Fruit fly (Drosophila melanogaster): ENCODE measurements around the gene spn-F.

Gene spn-F

DNA sequence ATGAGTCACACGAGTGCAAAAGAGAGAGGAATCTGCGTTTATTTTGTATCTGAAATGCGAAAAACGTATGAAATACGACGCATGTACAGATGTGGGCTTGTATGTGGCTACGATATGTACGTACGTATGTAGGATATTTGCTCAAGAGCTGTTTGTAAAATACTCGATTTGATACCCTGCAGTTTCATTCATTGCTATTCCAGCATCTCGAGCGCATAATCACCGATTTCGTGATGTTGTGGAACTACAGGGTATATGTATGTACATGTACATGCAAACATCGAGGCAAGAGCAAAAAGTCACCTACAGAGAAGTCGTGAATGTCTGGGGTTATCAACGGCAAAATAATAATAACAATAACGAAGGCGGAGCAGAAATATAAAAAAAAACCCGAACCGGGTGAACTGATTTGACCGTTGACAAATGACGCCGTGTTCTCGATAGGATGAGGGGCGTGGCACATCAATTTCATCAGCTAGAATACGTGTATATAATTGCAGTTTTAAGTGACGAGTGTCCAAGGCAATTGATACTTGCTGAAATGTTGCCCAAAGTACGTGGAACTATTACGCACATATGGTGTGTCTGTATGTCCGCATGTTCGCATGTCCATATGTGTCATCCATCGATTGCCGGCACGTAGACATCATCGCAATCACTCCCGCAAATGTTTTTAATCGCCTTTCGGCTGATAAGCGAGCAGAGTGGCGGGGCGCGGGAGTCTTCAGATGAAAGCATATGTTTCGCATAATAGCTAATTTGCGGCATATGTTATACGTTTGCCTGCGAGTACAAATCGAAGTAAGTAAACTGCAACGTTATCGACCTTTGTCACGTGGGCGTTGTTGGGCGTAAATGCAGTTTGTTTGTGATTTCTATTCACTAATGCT, 30.7 kb upstream of the spn-F start:
- TF ChIP-seq cic (GFP tag; optimal IDR thresholded peaks at IDR 0.05), result peak; percentile 72
- no peak for TF ChIP-seq CG7101 (tag; optimal IDR thresholded peaks at IDR 0.05)

DNA sequence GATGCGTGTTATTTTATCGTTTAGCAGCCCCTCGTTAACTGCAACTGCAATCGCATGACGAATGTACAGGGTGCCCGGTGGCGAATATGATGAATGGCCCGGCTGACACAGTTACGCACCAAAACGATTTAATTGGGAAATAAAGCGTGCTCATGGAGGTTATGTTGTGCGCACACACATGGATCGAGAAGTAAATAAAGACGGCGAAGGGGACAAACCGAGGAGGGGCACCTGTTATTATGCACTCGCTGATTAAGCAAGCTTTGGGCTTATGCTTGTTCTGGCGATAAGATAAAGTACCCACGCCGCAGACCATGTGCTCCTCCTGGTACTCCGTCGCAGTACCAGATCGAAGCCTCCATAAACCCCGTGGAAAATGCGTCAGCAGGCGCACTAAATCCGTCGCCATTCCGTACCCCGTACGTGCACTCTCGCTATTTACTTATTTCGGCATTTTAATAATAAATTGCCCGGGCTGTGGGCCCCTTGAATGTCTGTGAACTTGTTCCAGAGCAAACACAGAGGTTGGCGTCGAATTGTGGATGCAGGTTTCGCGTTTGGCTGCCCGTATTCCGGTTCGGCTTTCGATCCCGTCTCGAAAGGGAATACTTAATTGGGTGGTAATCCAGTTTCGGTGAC, 29.8 kb upstream of the spn-F start:
- TF ChIP-seq CG7101 (tag; optimal IDR thresholded peaks at IDR 0.05), result peak; percentile 70
- TF ChIP-seq CG5204 (GFP tag; optimal IDR thresholded peaks at IDR 0.05), result no peak
- peak; percentile 5 for TF ChIP-seq Crg-1 (GFP tag; optimal IDR thresholded peaks at IDR 0.05)
- peak; percentile 53 for TF ChIP-seq CG33017 (tag; optimal IDR thresholded peaks at IDR 0.05)
- TF ChIP-seq pad (GFP tag; optimal IDR thresholded peaks at IDR 0.05), result peak; percentile 2
- peak; percentile 8 for TF ChIP-seq Hr96 (GFP tag; optimal IDR thresholded peaks at IDR 0.05)
- TF ChIP-seq Mnt (GFP tag; optimal IDR thresholded peaks at IDR 0.05), result peak; percentile 81
- TF ChIP-seq tj (GFP tag; optimal IDR thresholded peaks at IDR 0.05), result peak; percentile 12
- TF ChIP-seq cic (GFP tag; optimal IDR thresholded peaks at IDR 0.05), result no peak
- TF ChIP-seq cnc (optimal IDR thresholded peaks at IDR 0.05), result no peak
- peak; percentile 34 for TF ChIP-seq CG14711 (tag; optimal IDR thresholded peaks at IDR 0.05)
- peak; percentile 1 for TF ChIP-seq CG12768 (GFP tag; optimal IDR thresholded peaks at IDR 0.05)
- TF ChIP-seq CG11617 (GFP tag; optimal IDR thresholded peaks at IDR 0.05), result peak; percentile 64

DNA sequence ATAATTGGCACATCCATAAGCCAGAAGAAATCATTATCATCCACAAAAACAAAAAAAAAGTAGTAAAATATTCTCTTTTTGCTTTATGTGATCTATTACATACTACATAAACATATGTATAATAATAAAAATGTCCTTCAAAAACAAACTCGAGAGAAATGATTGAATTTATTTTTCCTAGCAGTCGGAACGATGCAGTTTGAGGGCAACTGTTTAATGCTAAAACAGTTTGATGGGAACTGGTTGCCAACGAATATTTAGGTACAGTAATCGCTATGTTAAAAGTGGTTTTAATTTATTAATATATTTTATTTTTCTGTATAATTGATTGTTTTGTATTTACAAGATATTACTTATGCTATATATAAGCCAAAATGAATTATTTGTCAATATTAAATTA, 23.8 kb upstream of the spn-F start:
- TF ChIP-seq CG1620 (GFP tag; optimal IDR thresholded peaks at IDR 0.05) (no peak), CG11617 (GFP tag; optimal IDR thresholded peaks at IDR 0.05) (no peak), cic (GFP tag; optimal IDR thresholded peaks at IDR 0.05) (no peak), CG14711 (tag; optimal IDR thresholded peaks at IDR 0.05) (no peak), Mnt (GFP tag; optimal IDR thresholded peaks at IDR 0.05) (no peak), CG33017 (tag; optimal IDR thresholded peaks at IDR 0.05) (no peak), cnc (optimal IDR thresholded peaks at IDR 0.05) (no peak), tj (GFP tag; optimal IDR thresholded peaks at IDR 0.05) (no peak), CG7101 (tag; optimal IDR thresholded peaks at IDR 0.05) (no peak), CG7045 (GFP tag; optimal IDR thresholded peaks at IDR 0.05) (no peak), Clk (GFP tag; optimal IDR thresholded peaks at IDR 0.05) (no peak), toe (GFP tag; optimal IDR thresholded peaks at IDR 0.05) (no peak), CG12768 (GFP tag; optimal IDR thresholded peaks at IDR 0.05) (no peak), ovo (GFP tag; optimal IDR thresholded peaks at IDR 0.05) (no peak), pad (GFP tag; optimal IDR thresholded peaks at IDR 0.05) (no peak), Crg-1 (GFP tag; optimal IDR thresholded peaks at IDR 0.05) (no peak), bab1 (GFP tag; optimal IDR thresholded peaks at IDR 0.05) (no peak), kay (GFP tag; ENCODE audit: borderline replicate concordance) (no peak), Hr96 (GFP tag; optimal IDR thresholded peaks at IDR 0.05) (no peak)

DNA sequence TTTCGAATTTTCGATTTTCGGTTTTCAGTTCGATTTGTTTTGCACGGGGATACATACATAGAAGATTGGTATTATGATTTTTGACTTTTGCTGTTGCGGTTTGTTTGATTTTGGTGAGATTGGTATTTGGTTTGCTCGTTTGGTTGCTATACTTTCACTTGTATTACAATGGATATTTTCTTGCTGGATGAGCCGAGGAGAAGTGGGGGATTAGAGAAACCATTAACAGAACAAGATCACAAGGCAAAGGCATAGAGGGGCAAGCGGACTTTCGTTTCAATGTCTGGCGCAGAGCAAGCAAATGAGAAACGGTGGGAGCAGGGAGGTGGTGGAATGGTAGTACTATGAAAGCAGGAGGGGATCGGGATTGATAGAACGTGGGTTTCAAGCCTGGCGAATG, 22.7 kb upstream of the spn-F start, which contains the start of gene CG15563:
Gene CG15563, minus strand, starts transcription at position 101 of the 400 bp plus-strand sequence.
- no peak for TF ChIP-seq CG7101 (tag; optimal IDR thresholded peaks at IDR 0.05)
- no peak for TF ChIP-seq CG7045 (GFP tag; optimal IDR thresholded peaks at IDR 0.05)
- TF ChIP-seq tj (GFP tag; optimal IDR thresholded peaks at IDR 0.05), result no peak
- no peak for TF ChIP-seq Mnt (GFP tag; optimal IDR thresholded peaks at IDR 0.05)
- TF ChIP-seq pad (GFP tag; optimal IDR thresholded peaks at IDR 0.05), result no peak
- TF ChIP-seq cnc (optimal IDR thresholded peaks at IDR 0.05), result no peak
- no peak for TF ChIP-seq CG5204 (GFP tag; optimal IDR thresholded peaks at IDR 0.05)
- no peak for TF ChIP-seq CG33017 (tag; optimal IDR thresholded peaks at IDR 0.05)
- TF ChIP-seq CG11617 (GFP tag; optimal IDR thresholded peaks at IDR 0.05), result no peak
- no peak for TF ChIP-seq cic (GFP tag; optimal IDR thresholded peaks at IDR 0.05)
- no peak for TF ChIP-seq CG12768 (GFP tag; optimal IDR thresholded peaks at IDR 0.05)
- no peak for TF ChIP-seq Clk (GFP tag; optimal IDR thresholded peaks at IDR 0.05)
- no peak for TF ChIP-seq CG1620 (GFP tag; optimal IDR thresholded peaks at IDR 0.05)
- no peak for TF ChIP-seq bab1 (GFP tag; optimal IDR thresholded peaks at IDR 0.05)
- TF ChIP-seq toe (GFP tag; optimal IDR thresholded peaks at IDR 0.05), result no peak
- TF ChIP-seq CG14711 (tag; optimal IDR thresholded peaks at IDR 0.05), result no peak
- TF ChIP-seq Hr96 (GFP tag; optimal IDR thresholded peaks at IDR 0.05), result no peak
- TF ChIP-seq kay (GFP tag; ENCODE audit: borderline replicate concordance), result no peak
- no peak for TF ChIP-seq Crg-1 (GFP tag; optimal IDR thresholded peaks at IDR 0.05)
- TF ChIP-seq ovo (GFP tag; optimal IDR thresholded peaks at IDR 0.05), result no peak

DNA sequence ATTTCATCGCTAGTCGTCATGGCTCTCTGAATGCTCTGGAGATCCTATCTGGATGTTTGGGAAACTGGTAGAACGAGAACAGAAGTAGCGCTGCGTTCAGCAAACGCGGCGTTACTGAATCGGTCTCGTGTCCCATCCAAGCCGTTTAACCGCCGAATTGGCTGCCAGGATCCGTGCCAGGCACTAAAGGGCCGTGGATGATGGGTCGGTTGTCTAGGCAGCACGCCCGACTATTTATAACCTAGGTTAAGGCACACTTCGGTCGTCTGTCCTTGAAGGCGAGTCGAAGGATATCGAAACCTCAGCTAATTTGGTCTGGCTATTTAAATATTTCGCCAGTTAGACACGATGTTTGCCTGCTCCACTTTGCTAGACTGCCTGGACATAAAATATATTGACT, 19.7 kb upstream of the spn-F start, which contains the start of gene CG15564:
Gene CG15564, minus strand, starts transcription at position 101 of the 400 bp plus-strand sequence.
- TF ChIP-seq ovo (GFP tag; optimal IDR thresholded peaks at IDR 0.05), result no peak
- no peak for TF ChIP-seq cnc (optimal IDR thresholded peaks at IDR 0.05)
- no peak for TF ChIP-seq Mnt (GFP tag; optimal IDR thresholded peaks at IDR 0.05)
- TF ChIP-seq CG1620 (GFP tag; optimal IDR thresholded peaks at IDR 0.05), result no peak
- no peak for TF ChIP-seq tj (GFP tag; optimal IDR thresholded peaks at IDR 0.05)
- no peak for TF ChIP-seq CG12768 (GFP tag; optimal IDR thresholded peaks at IDR 0.05)
- no peak for TF ChIP-seq CG11617 (GFP tag; optimal IDR thresholded peaks at IDR 0.05)
- no peak for TF ChIP-seq Hr96 (GFP tag; optimal IDR thresholded peaks at IDR 0.05)
- TF ChIP-seq toe (GFP tag; optimal IDR thresholded peaks at IDR 0.05), result no peak
- no peak for TF ChIP-seq Crg-1 (GFP tag; optimal IDR thresholded peaks at IDR 0.05)
- no peak for TF ChIP-seq kay (GFP tag; ENCODE audit: borderline replicate concordance)
- TF ChIP-seq CG33017 (tag; optimal IDR thresholded peaks at IDR 0.05), result no peak
- no peak for TF ChIP-seq CG5204 (GFP tag; optimal IDR thresholded peaks at IDR 0.05)
- TF ChIP-seq CG14711 (tag; optimal IDR thresholded peaks at IDR 0.05), result no peak

All from whole organism, adult.